Worm (Caenorhabditis elegans) whole organism, L1 larva: ENCODE data around the gene pod-1.

Experiments
- snpc-4 ChIP-seq: fragments of 150-350 bp; optimal IDR thresholded peaks from 2 replicates; lab custom pipeline; 2014; ENCODE audit warnings: missing biosample characterization, missing genetic modification characterization
- unc-62 ChIP-seq: fragments of 150-350 bp; optimal IDR thresholded peaks from 2 replicates; lab custom pipeline; 2014; ENCODE audit warnings: missing biosample characterization, missing genetic modification reagents, missing genetic modification characterization
- unc-86 ChIP-seq: sonication (generic microtip); optimal IDR thresholded peaks from 2 replicates; lab custom pipeline; 2016; ENCODE audit warnings: missing genetic modification characterization, missing compliant biosample characterization

DNA sequence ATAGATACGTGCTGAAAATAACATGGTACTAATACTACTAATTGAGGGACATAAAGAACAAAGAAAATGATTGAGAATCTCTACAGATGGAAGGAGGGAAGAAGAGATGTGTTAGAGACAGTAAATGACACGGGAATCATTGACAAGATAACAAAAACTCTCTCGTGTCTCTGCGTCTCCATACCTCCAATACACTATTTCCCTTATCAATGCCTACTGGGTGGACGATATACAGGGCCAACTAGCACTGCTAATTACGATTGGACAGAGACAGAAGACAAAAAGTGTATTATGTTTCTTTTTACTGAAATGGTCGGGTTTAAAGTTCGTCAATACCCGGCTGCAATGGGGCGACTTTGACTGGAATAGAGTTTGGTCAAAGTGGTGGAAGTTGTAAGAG lies 20.7 kb upstream of the pod-1 start:
- no peak for TF ChIP-seq unc-86 (tag; lab: Kevin White, UChicago)
- no peak for TF ChIP-seq unc-62 (GFP tag; lab: Kevin White, UChicago)
- TF ChIP-seq snpc-4 (tag; lab: Kevin White, UChicago), result no peak
